Worm (Caenorhabditis elegans) whole organism, early embryonic: ENCODE measurements around the gene rps-14.

Experiments used
- B0310.2 ChIP-seq: sonication (generic microtip); optimal IDR thresholded peaks from 2 replicates; lab custom pipeline; 2016; ENCODE audit warnings: mild to moderate bottlenecking, missing genetic modification characterization, missing compliant biosample characterization
- F13C5.2 ChIP-seq: sonication (generic microtip); optimal IDR thresholded peaks from 2 replicates; lab custom pipeline; 2017; ENCODE audit warnings: mild to moderate bottlenecking, missing genetic modification characterization, inconsistent platforms, missing compliant biosample characterization
- aly-1 ChIP-seq: sonication (generic microtip); optimal IDR thresholded peaks from 2 replicates; lab custom pipeline; 2016; ENCODE audit warnings: missing genetic modification characterization, missing compliant biosample characterization
- ama-1 ChIP-seq: fragments of 150-350 bp; optimal IDR thresholded peaks from 2 replicates; lab custom pipeline; 2014
- ceh-13 ChIP-seq: fragments of 200-800 bp; sonication (Bioruptor generic); optimal IDR thresholded peaks from 2 replicates; lab custom pipeline; 2018; ENCODE audit warnings: mild to moderate bottlenecking, missing genetic modification characterization, missing compliant biosample characterization
- ceh-36 ChIP-seq: sonication (generic microtip); optimal IDR thresholded peaks from 2 replicates; lab custom pipeline; 2016; ENCODE audit warnings: missing genetic modification characterization, inconsistent platforms, missing compliant biosample characterization
- ets-7 ChIP-seq: sonication (generic microtip); optimal IDR thresholded peaks from 2 replicates; lab custom pipeline; 2016; ENCODE audit warnings: missing genotype, missing genetic modification characterization, missing compliant biosample characterization
- flt-1 ChIP-seq: fragments of 200-800 bp; sonication (Bioruptor generic); IDR thresholded peaks from 2 replicates; pipeline ENCODE4 v1.3.6; 2022; ENCODE audit warnings: missing genetic modification characterization, missing compliant biosample characterization
- hmbx-1 ChIP-seq: sonication (generic microtip); optimal IDR thresholded peaks from 2 replicates; lab custom pipeline; 2016; ENCODE audit warnings: mild to moderate bottlenecking, missing genetic modification characterization, missing compliant biosample characterization
- hmg-4 ChIP-seq: fragments of 200-800 bp; sonication (Bioruptor generic); optimal IDR thresholded peaks from 2 replicates; lab custom pipeline; 2018; ENCODE audit warnings: mild to moderate bottlenecking, missing genetic modification characterization, missing compliant biosample characterization
- hnd-1 ChIP-seq: sonication (generic microtip); optimal IDR thresholded peaks from 2 replicates; lab custom pipeline; 2016; ENCODE audit warnings: missing genetic modification characterization, missing compliant biosample characterization
- pes-1 ChIP-seq: fragments of 200-800 bp; sonication (Bioruptor generic); IDR thresholded peaks from 2 replicates; pipeline ENCODE4 v1.3.6; 2022; ENCODE audit warnings: missing genetic modification reagents, missing genetic modification characterization, missing compliant biosample characterization
- scrt-1 ChIP-seq: fragments of 200-800 bp; sonication (Bioruptor generic); IDR thresholded peaks from 2 replicates; pipeline ENCODE4 v1.3.6; 2022; ENCODE audit warnings: missing genetic modification characterization, missing compliant biosample characterization
- sea-1 ChIP-seq: fragments of 200-800 bp; sonication (Bioruptor generic); conservative IDR thresholded peaks from 2 replicates; pipeline ENCODE4 v1.3.6; 2022; ENCODE audit warnings: missing genetic modification characterization, missing compliant biosample characterization
- tbx-11 ChIP-seq: fragments of 200-800 bp; sonication (Bioruptor generic); IDR thresholded peaks from 2 replicates; pipeline ENCODE4 v1.3.6; 2022; ENCODE audit warnings: missing genetic modification characterization, missing compliant biosample characterization
- tbx-37 ChIP-seq: fragments of 200-800 bp; sonication (Bioruptor generic); conservative IDR thresholded peaks from 2 replicates; pipeline ENCODE4 v1.3.6; 2022; ENCODE audit warnings: missing genetic modification reagents, missing genetic modification characterization, missing compliant biosample characterization
- tra-4 ChIP-seq: sonication (generic microtip); optimal IDR thresholded peaks from 2 replicates; lab custom pipeline; 2017; ENCODE audit warnings: missing genetic modification characterization, missing compliant biosample characterization

rps-14 gene

DNA sequence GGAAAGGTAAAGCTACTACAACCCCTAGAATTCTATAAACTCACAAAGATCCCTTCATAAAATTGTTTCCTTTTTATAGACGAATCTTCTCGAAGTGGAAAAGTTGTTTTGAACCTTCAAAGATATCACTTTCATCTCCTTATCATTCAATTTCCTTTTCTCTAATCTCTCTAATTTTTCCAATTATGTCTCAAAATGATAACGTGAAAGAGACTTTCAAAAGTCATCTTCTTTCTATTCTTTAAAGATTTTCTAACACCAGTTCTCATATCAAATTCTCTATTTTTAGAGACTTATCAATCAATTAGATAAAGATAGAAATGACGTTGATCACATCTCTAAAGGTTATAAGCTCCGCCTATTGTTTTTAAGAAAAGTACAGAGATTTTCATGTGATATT, 20.1 kb upstream of the rps-14 start:
- no peak for TF ChIP-seq tbx-37 (GFP tag; lab: Robert Waterston, UW)
- TF ChIP-seq scrt-1 (GFP tag; lab: Robert Waterston, UW): no peak
- no peak for TF ChIP-seq tbx-11 (GFP tag; lab: Robert Waterston, UW)
- TF ChIP-seq ceh-36: no peak
- TF ChIP-seq hmbx-1 (tag; lab: Kevin White, UChicago): no peak
- TF ChIP-seq hmg-4: no peak
- TF ChIP-seq sea-1: no peak
- TF ChIP-seq tra-4 (tag; lab: Kevin White, UChicago): no peak
- TF ChIP-seq B0310.2 (tag; lab: Kevin White, UChicago): no peak
- no peak for TF ChIP-seq ceh-13
- TF ChIP-seq hnd-1 (tag; lab: Kevin White, UChicago): no peak

DNA sequence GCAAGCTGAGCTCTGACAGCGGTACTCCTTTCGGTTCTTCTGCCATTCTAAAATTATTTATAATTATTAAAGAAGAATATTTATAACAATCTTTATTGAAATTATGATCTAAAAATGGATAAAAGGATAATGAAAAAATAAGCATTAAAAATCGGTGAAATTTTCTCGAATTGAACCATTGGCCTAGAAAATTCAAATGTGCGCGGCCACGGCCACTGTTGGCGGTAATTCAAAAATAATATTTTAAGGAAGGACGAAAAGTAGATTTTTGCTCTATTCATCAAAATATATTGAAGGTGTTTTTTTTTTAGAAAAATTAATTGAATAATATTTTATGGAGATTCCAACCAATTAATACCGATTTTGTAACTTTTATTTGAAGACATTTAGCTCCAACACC, 19.4 kb upstream of the rps-14 start, which contains the start of gene pfd-5:
Gene pfd-5, minus strand, starts transcription at position 47 of the 400 bp plus-strand sequence.
- TF ChIP-seq flt-1 (no peak), pes-1 (GFP tag; lab: Robert Waterston, UW) (peak; percentile 77), ceh-13 (no peak), ets-7 (tag; lab: Kevin White, UChicago) (no peak), scrt-1 (GFP tag; lab: Robert Waterston, UW) (no peak), aly-1 (tag; lab: Kevin White, UChicago) (no peak), ceh-36 (no peak), ama-1 (lab: Kevin White, UChicago) (no peak), hmg-4 (no peak), sea-1 (0 out of 2 replicates have a peak, but pooled peaks have one; percentile 11), B0310.2 (tag; lab: Kevin White, UChicago) (no peak), tbx-11 (GFP tag; lab: Robert Waterston, UW) (no peak), hnd-1 (tag; lab: Kevin White, UChicago) (no peak), F13C5.2 (tag; lab: Kevin White, UChicago) (peak; percentile 35), tbx-37 (GFP tag; lab: Robert Waterston, UW) (peak; percentile 95), tra-4 (tag; lab: Kevin White, UChicago) (no peak), hmbx-1 (tag; lab: Kevin White, UChicago) (peak; percentile 0)

- TF ChIP-seq hmg-4 (no peak), hmbx-1 (tag; lab: Kevin White, UChicago) (no peak), F13C5.2 (tag; lab: Kevin White, UChicago) (no peak), pes-1 (GFP tag; lab: Robert Waterston, UW) (no peak), hnd-1 (tag; lab: Kevin White, UChicago) (no peak), tra-4 (tag; lab: Kevin White, UChicago) (no peak)
These were observed 18.6 kb upstream of the rps-14 start, which contains the start of gene exos-9 for ce11 chrIII:7197973-7198372. Gene exos-9 (minus strand): TSS chrIII:7198073.

- TF ChIP-seq pes-1 (GFP tag; lab: Robert Waterston, UW) (no peak), hnd-1 (tag; lab: Kevin White, UChicago) (no peak), F13C5.2 (tag; lab: Kevin White, UChicago) (no peak), aly-1 (tag; lab: Kevin White, UChicago) (no peak), ama-1 (lab: Kevin White, UChicago) (no peak), scrt-1 (GFP tag; lab: Robert Waterston, UW) (no peak), ceh-36 (no peak), tbx-11 (GFP tag; lab: Robert Waterston, UW) (no peak), sea-1 (no peak), B0310.2 (tag; lab: Kevin White, UChicago) (no peak), hmg-4 (no peak), ceh-13 (no peak), tra-4 (tag; lab: Kevin White, UChicago) (no peak), flt-1 (no peak), hmbx-1 (tag; lab: Kevin White, UChicago) (no peak), tbx-37 (GFP tag; lab: Robert Waterston, UW) (no peak), ets-7 (tag; lab: Kevin White, UChicago) (no peak)
These were observed 15.9 kb upstream of the rps-14 start, which contains the start of gene F37C12.18 for ce11 chrIII:7195325-7195724. Gene F37C12.18 (minus strand): TSS chrIII:7195425.

DNA sequence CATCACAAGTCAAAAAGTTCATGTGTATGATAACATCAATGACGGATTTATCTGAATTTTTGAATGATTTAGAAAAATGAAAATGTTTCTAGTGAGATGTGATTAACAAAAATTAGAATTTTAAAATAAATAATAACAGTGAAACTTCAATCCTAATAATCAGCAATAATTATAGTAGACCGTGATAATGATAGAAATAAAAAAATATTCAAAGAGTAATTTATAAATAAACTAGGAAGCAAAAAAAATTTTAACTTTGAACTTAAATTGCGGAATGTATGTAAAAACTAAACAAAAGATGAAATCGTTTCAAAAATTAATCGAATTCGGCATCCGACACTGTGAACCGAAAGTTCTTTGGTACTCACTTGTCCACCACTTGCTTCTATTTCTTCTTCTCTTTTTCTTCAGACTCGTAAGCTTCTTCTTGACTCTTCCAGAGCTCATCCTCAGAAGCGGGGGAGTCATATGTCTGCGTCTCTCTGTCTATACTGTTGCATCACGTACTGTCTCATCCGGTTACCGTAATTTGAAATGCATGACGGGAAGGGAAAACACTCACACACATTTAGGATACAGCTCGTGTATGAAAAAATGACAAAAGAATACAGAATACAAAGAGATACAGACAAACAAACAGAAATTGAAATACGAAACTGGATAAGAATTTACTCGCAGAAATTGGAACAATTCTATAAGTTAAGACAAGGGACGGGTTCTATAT, 13.7 kb upstream of the rps-14 start, which contains the start of gene mec-14:
Gene mec-14, minus strand, starts transcription at position 51 of the 724 bp plus-strand sequence.
- no peak for TF ChIP-seq pes-1 (GFP tag; lab: Robert Waterston, UW)
- no peak for TF ChIP-seq scrt-1 (GFP tag; lab: Robert Waterston, UW)
- no peak for TF ChIP-seq hmbx-1 (tag; lab: Kevin White, UChicago)
- TF ChIP-seq tbx-11 (GFP tag; lab: Robert Waterston, UW): no peak
- TF ChIP-seq ceh-36: no peak

- TF ChIP-seq aly-1 (tag; lab: Kevin White, UChicago) (no peak), F13C5.2 (tag; lab: Kevin White, UChicago) (peak; percentile 47), ets-7 (tag; lab: Kevin White, UChicago) (no peak), hmbx-1 (tag; lab: Kevin White, UChicago) (no peak), ama-1 (lab: Kevin White, UChicago) (no peak), tra-4 (tag; lab: Kevin White, UChicago) (no peak), pes-1 (GFP tag; lab: Robert Waterston, UW) (0 out of 2 replicates have a peak, but pooled peaks have one; percentile 32), hmg-4 (peak; percentile 24)
These were observed 10.3 kb upstream of the rps-14 start, which contains the start of gene rps-21 for ce11 chrIII:7189581-7190128. Gene rps-21 (minus strand): TSS chrIII:7189631.
